Worm (Caenorhabditis elegans): ENCODE measurements around the gene alh-8.
A peak's percentile ranks its signal among the peaks of the same experiment; 100 is the strongest.

The alh-8 gene

DNA sequence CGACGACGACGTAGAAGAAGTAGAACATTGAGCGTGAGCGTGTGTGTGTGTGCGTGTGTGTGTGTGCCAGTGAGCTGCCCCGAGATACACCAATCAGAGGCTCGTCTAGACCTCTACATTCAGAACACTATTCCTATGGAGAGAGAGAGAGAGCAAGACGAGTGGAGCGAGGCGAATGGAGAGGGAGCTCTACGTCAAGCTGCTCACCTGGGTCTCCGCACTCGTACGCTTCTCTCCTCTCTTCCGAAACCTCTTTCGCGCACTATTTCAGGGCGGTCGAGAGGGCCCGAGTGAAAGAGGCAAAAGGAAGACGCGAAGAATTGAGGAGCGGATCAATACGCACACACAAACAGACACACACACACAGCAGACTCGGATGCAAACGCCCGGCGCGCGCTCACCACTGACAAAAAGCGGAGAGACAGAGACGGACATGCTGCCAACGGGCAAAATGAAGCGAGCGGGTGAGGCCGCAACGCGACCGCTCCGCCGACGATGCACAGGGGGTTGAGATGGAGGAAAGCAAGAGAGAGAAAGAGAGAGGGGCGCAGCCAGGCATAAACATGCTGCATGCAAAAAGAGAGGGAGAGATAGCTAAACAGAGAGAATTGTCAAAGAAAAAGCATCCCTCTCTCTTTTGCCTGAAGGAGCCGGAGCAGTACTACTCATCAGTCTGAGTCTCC is 20.8 kb downstream of the alh-8 start:
- 0 out of 2 replicates have a peak, but pooled peaks have one; percentile 43 for TF ChIP-seq flt-1 (GFP tag; IDR thresholded peaks at IDR 0.05)
- TF ChIP-seq hmg-4 (GFP tag; optimal IDR thresholded peaks at IDR 0.05): peak; percentile 93
- TF ChIP-seq ceh-36 (tag; optimal IDR thresholded peaks at IDR 0.05): no peak
- TF ChIP-seq pes-1 (GFP tag; IDR thresholded peaks at IDR 0.05): peak; percentile 40; the same call in 1 of the 2 replicates
- no peak for TF ChIP-seq hmbx-1 (tag; optimal IDR thresholded peaks at IDR 0.05)
- no peak for TF ChIP-seq ama-1 (optimal IDR thresholded peaks at IDR 0.05)
- 0 out of 2 replicates have a peak, but pooled peaks have one; percentile 50 for TF ChIP-seq sea-1 (GFP tag; conservative IDR thresholded peaks at IDR 0.05)
- TF ChIP-seq tbx-37 (GFP tag; conservative IDR thresholded peaks at IDR 0.05): no peak
- TF ChIP-seq scrt-1 (GFP tag; IDR thresholded peaks at IDR 0.05): 0 out of 2 replicates have a peak, but pooled peaks have one; percentile 51
- 0 out of 2 replicates have a peak, but pooled peaks have one; percentile 53 for TF ChIP-seq tbx-11 (GFP tag; IDR thresholded peaks at IDR 0.05)
- TF ChIP-seq B0310.2 (tag; optimal IDR thresholded peaks at IDR 0.05): peak; percentile 32
- no peak for TF ChIP-seq hnd-1 (tag; optimal IDR thresholded peaks at IDR 0.05)
- no peak for TF ChIP-seq ceh-13 (GFP tag; optimal IDR thresholded peaks at IDR 0.05)
- TF ChIP-seq aly-1 (tag; optimal IDR thresholded peaks at IDR 0.05): peak; percentile 55
- peak; percentile 35 for TF ChIP-seq ets-7 (tag; optimal IDR thresholded peaks at IDR 0.05)
- no peak for TF ChIP-seq tra-4 (tag; optimal IDR thresholded peaks at IDR 0.05)
- peak; percentile 90 for TF ChIP-seq F13C5.2 (tag; optimal IDR thresholded peaks at IDR 0.05)

DNA sequence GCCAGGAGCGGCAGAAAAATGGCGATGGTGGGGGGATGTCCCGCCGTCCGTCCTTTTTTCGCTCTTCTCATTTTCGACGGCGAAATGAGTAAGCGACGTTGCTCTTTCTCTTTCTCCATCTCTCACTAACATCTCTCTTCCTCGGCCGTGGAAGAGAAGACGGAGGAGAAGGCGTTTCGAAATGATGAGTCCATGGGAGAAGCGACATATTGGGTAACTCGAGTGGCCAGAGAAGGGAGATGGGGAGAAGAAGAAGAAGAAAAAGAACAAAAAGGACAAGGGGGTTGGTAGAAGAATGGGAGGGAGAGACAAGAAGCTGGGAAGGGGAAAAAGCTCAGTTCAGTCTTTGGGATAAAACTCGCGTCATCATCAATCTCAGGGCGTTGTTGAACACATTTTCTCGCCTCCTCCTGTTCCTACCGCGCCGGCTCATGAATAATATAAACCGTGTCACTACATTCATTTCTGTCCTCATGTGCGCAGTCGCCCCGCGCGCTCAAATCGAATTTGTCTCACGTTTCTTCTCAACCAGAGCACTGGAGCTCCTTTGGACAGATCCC is 22.8 kb downstream of the alh-8 start:
- TF ChIP-seq hmbx-1 (tag; optimal IDR thresholded peaks at IDR 0.05) (no peak), aly-1 (tag; optimal IDR thresholded peaks at IDR 0.05) (peak; percentile 33), hmg-4 (GFP tag; optimal IDR thresholded peaks at IDR 0.05) (no peak), tbx-37 (GFP tag; conservative IDR thresholded peaks at IDR 0.05) (no peak), ama-1 (optimal IDR thresholded peaks at IDR 0.05) (no peak)

- no peak for TF ChIP-seq B0310.2 (tag; optimal IDR thresholded peaks at IDR 0.05)
- TF ChIP-seq aly-1 (tag; optimal IDR thresholded peaks at IDR 0.05): no peak
- TF ChIP-seq hmbx-1 (tag; optimal IDR thresholded peaks at IDR 0.05): no peak
- no peak for TF ChIP-seq F13C5.2 (tag; optimal IDR thresholded peaks at IDR 0.05)
- TF ChIP-seq tra-4 (tag; optimal IDR thresholded peaks at IDR 0.05): no peak
- TF ChIP-seq tbx-37 (GFP tag; conservative IDR thresholded peaks at IDR 0.05): no peak
- no peak for TF ChIP-seq ceh-13 (GFP tag; optimal IDR thresholded peaks at IDR 0.05)
- TF ChIP-seq pes-1 (GFP tag; IDR thresholded peaks at IDR 0.05): no peak
- no peak for TF ChIP-seq sea-1 (GFP tag; conservative IDR thresholded peaks at IDR 0.05)
- no peak for TF ChIP-seq flt-1 (GFP tag; IDR thresholded peaks at IDR 0.05)
- TF ChIP-seq ama-1 (optimal IDR thresholded peaks at IDR 0.05): no peak
- no peak for TF ChIP-seq hnd-1 (tag; optimal IDR thresholded peaks at IDR 0.05)
- no peak for TF ChIP-seq tbx-11 (GFP tag; IDR thresholded peaks at IDR 0.05)
- TF ChIP-seq ceh-36 (tag; optimal IDR thresholded peaks at IDR 0.05): no peak
- TF ChIP-seq hmg-4 (GFP tag; optimal IDR thresholded peaks at IDR 0.05): no peak
- TF ChIP-seq ets-7 (tag; optimal IDR thresholded peaks at IDR 0.05): no peak
- no peak for TF ChIP-seq scrt-1 (GFP tag; IDR thresholded peaks at IDR 0.05)
These were observed 24.3 kb downstream of the alh-8 start for ce11 chrII:11753186-11753585.

DNA sequence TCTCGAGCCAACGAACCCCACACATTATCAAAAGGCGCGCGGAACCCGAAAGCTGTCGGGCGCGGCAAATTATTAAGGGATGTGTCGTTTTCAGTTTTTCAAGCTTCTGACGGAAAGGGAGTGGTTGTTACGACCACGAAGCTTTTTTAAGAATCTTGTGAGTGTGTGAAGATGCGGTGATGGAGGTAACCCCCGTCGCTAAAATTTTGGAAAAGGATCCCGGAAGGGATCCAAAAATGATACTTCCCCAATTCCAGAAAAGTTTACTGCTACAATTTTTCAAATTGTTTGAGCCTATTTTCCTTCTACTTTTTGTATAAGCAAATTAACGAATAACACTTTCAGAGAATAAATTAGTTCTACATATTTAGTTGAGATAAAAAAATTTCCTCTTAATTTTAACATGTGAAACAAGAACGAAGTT is 27.8 kb downstream of the alh-8 start:
- TF ChIP-seq hmbx-1 (tag; optimal IDR thresholded peaks at IDR 0.05) (no peak), pes-1 (GFP tag; IDR thresholded peaks at IDR 0.05) (0 out of 2 replicates have a peak, but pooled peaks have one; percentile 46), tbx-11 (GFP tag; IDR thresholded peaks at IDR 0.05) (no peak), ama-1 (optimal IDR thresholded peaks at IDR 0.05) (peak; percentile 46), sea-1 (GFP tag; conservative IDR thresholded peaks at IDR 0.05) (peak; percentile 71; the same call in 1 of the 2 replicates), ceh-36 (tag; optimal IDR thresholded peaks at IDR 0.05) (no peak), ceh-13 (GFP tag; optimal IDR thresholded peaks at IDR 0.05) (no peak), hnd-1 (tag; optimal IDR thresholded peaks at IDR 0.05) (peak; percentile 2)

ce11 chrII:11759277-11759676 is 30.4 kb downstream of the alh-8 start, which contains the start of the genes F44E5.4 and F44E5.5:
Gene F44E5.4 (minus strand): TSS chrII:11759311.
Gene F44E5.5 (plus strand): TSS chrII:11759662.
- TF ChIP-seq flt-1 (GFP tag; IDR thresholded peaks at IDR 0.05): peak; percentile 82; the same call in 1 of the 2 replicates
- TF ChIP-seq tra-4 (tag; optimal IDR thresholded peaks at IDR 0.05): peak; percentile 47
- TF ChIP-seq hmg-4 (GFP tag; optimal IDR thresholded peaks at IDR 0.05): peak; percentile 34
- peak; percentile 68 for TF ChIP-seq F13C5.2 (tag; optimal IDR thresholded peaks at IDR 0.05)
- peak; percentile 81 for TF ChIP-seq scrt-1 (GFP tag; IDR thresholded peaks at IDR 0.05)
- TF ChIP-seq sea-1 (GFP tag; conservative IDR thresholded peaks at IDR 0.05): peak; percentile 87
- TF ChIP-seq tbx-11 (GFP tag; IDR thresholded peaks at IDR 0.05): peak; percentile 80
- TF ChIP-seq tbx-37 (GFP tag; conservative IDR thresholded peaks at IDR 0.05): peak; percentile 71
- TF ChIP-seq ceh-36 (tag; optimal IDR thresholded peaks at IDR 0.05): peak; percentile 42
- peak; percentile 60 for TF ChIP-seq hnd-1 (tag; optimal IDR thresholded peaks at IDR 0.05)
- peak; percentile 76 for TF ChIP-seq B0310.2 (tag; optimal IDR thresholded peaks at IDR 0.05)
- peak; percentile 84 for TF ChIP-seq pes-1 (GFP tag; IDR thresholded peaks at IDR 0.05)

ce11 chrII:11761806-11762512 is 33.1 kb downstream of the alh-8 start:
- TF ChIP-seq sea-1 (GFP tag; conservative IDR thresholded peaks at IDR 0.05): 0 out of 2 replicates have a peak, but pooled peaks have one; percentile 65
- no peak for TF ChIP-seq F13C5.2 (tag; optimal IDR thresholded peaks at IDR 0.05)
